Fruit fly (Drosophila melanogaster) whole organism, pupa: Measurements from ENCODE around the gene Hsp67Ba.

Experiments
- CG10348 ChIP-seq: fragments of 200-800 bp; sonication (Bioruptor generic); IDR thresholded peaks from 2 replicates; pipeline ENCODE4 v1.3.6; 2022; ENCODE audit warnings: missing biosample characterization, missing genetic modification characterization
- CG12605 ChIP-seq: fragments of 200-800 bp; sonication (Bioruptor generic); IDR thresholded peaks from 2 replicates; pipeline ENCODE4 v1.3.6; 2022; ENCODE audit warnings: missing biosample characterization, missing genetic modification characterization
- CG13204 ChIP-seq: fragments of 200-800 bp; sonication (Bioruptor generic); optimal IDR thresholded peaks from 2 replicates; lab custom pipeline; 2018; ENCODE audit warnings: missing biosample characterization, mild to moderate bottlenecking, missing genetic modification characterization, moderate library complexity
- CG14655 ChIP-seq: fragments of 200-800 bp; sonication (Bioruptor generic); optimal IDR thresholded peaks from 3 replicates; lab custom pipeline; 2017; ENCODE audit warnings: mild to moderate bottlenecking, missing biosample characterization, missing genetic modification reagents, missing genetic modification characterization
- CG15710 ChIP-seq: fragments of 200-800 bp; sonication (Bioruptor generic); optimal IDR thresholded peaks from 2 replicates; lab custom pipeline; 2018; ENCODE audit warnings: missing biosample characterization, mild to moderate bottlenecking, missing genetic modification characterization, moderate library complexity
- CG17806 ChIP-seq: fragments of 200-800 bp; sonication (Bioruptor generic); optimal IDR thresholded peaks from 2 replicates; lab custom pipeline; 2018; ENCODE audit warnings: missing biosample characterization, mild to moderate bottlenecking, missing genetic modification characterization, moderate library complexity
- CG32121 ChIP-seq: fragments of 200-800 bp; sonication (Bioruptor generic); IDR thresholded peaks from 2 replicates; pipeline ENCODE4 v1.3.6; 2022; ENCODE audit warnings: missing biosample characterization, missing genetic modification characterization
- CG34367 ChIP-seq: fragments of 200-800 bp; sonication (Bioruptor generic); optimal IDR thresholded peaks from 2 replicates; lab custom pipeline; 2018; ENCODE audit warnings: missing biosample characterization, mild to moderate bottlenecking, missing genetic modification characterization
- CG4496 ChIP-seq: fragments of 200-800 bp; sonication (Bioruptor generic); IDR thresholded peaks from 3 replicates; pipeline ENCODE4 v1.3.6; 2022; ENCODE audit warnings: missing biosample characterization, missing genetic modification characterization
- CG8159 ChIP-seq: fragments of 200-800 bp; sonication (Bioruptor generic); optimal IDR thresholded peaks from 3 replicates; lab custom pipeline; 2018; ENCODE audit warnings: missing biosample characterization, mild to moderate bottlenecking, missing genetic modification characterization, moderate library complexity
- CG8301 ChIP-seq: fragments of 200-800 bp; sonication (Bioruptor generic); optimal IDR thresholded peaks from 2 replicates; lab custom pipeline; 2018; ENCODE audit warnings: missing biosample characterization, mild to moderate bottlenecking, missing genetic modification characterization
- CG9948 ChIP-seq: fragments of 200-800 bp; sonication (Bioruptor generic); optimal IDR thresholded peaks from 2 replicates; lab custom pipeline; 2018; ENCODE audit warnings: missing biosample characterization, mild to moderate bottlenecking, missing genetic modification characterization, moderate library complexity
- D1 ChIP-seq: fragments of 200-800 bp; sonication (Bioruptor generic); optimal IDR thresholded peaks from 2 replicates; lab custom pipeline; 2018; ENCODE audit warnings: missing biosample characterization, mild to moderate bottlenecking, missing genetic modification characterization, moderate library complexity
- EcR ChIP-seq: fragments of 200-800 bp; sonication (Bioruptor generic); optimal IDR thresholded peaks from 3 replicates; lab custom pipeline; 2019; ENCODE audit warnings: missing biosample characterization, missing genetic modification characterization, mild to moderate bottlenecking, moderate library complexity, missing genetic modification reagents
- Ets98B ChIP-seq: fragments of 200-800 bp; sonication (Bioruptor generic); IDR thresholded peaks from 2 replicates; pipeline ENCODE4 v1.3.6; 2022; ENCODE audit warnings: missing biosample characterization, missing genetic modification characterization
- Pif1A ChIP-seq: fragments of 200-800 bp; sonication (Bioruptor generic); optimal IDR thresholded peaks from 3 replicates; lab custom pipeline; 2016; ENCODE audit warnings: missing biosample characterization, missing genetic modification characterization
- Pif1B ChIP-seq: fragments of 200-800 bp; sonication (Bioruptor generic); optimal IDR thresholded peaks from 3 replicates; lab custom pipeline; 2016; ENCODE audit warnings: missing biosample characterization, missing genetic modification characterization
- Snoo ChIP-seq: fragments of 200-800 bp; sonication (Bioruptor generic); optimal IDR thresholded peaks from 3 replicates; lab custom pipeline; 2017; ENCODE audit warnings: missing biosample characterization, mild to moderate bottlenecking, missing genetic modification characterization, inconsistent platforms
- fd96Ca ChIP-seq: fragments of 200-800 bp; sonication (Bioruptor generic); IDR thresholded peaks from 3 replicates; pipeline ENCODE4 v1.3.6; 2022; ENCODE audit warnings: missing biosample characterization, missing genetic modification characterization
- gl ChIP-seq: fragments of 200-800 bp; sonication (Bioruptor generic); optimal IDR thresholded peaks from 2 replicates; lab custom pipeline; 2018; ENCODE audit warnings: missing biosample characterization, mild to moderate bottlenecking, missing genetic modification characterization
- rn ChIP-seq: fragments of 200-800 bp; sonication (Bioruptor generic); IDR thresholded peaks from 2 replicates; pipeline ENCODE4 v1.3.6; 2022; ENCODE audit warnings: missing biosample characterization, missing genetic modification characterization

Gene Hsp67Ba

DNA sequence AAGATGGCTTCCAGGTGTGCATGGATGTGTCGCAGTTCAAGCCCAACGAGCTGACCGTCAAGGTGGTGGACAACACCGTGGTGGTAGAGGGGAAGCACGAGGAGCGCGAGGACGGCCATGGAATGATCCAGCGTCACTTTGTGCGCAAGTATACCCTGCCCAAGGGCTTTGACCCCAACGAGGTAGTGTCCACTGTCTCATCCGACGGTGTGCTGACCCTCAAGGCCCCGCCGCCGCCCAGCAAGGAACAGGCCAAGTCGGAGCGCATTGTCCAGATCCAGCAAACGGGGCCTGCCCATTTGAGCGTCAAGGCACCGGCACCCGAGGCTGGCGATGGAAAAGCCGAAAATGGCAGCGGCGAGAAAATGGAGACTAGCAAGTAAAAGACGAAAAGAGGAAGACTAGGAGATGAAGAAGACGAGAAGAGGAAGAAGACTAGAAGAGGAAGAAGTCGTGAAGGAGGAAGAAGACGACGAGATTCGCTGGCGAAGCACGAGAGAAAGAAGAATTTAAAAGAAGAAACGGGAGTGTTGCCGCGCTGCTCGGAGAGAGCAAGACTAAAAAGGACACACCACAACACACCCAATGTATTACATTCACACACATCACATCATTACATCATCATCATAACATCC is 5.2 kb upstream of the Hsp67Ba start:
- no peak for TF ChIP-seq gl (tag; lab: Kevin White, UChicago)
- no peak for TF ChIP-seq Pif1A (GFP tag; lab: Kevin White, UChicago)
- TF ChIP-seq rn: no peak
- TF ChIP-seq CG15710 (tag; lab: Kevin White, UChicago): no peak
- TF ChIP-seq Pif1B (GFP tag; lab: Kevin White, UChicago): no peak
- TF ChIP-seq EcR (GFP tag; lab: Kevin White, UChicago): peak; percentile 76
- no peak for TF ChIP-seq CG17806
- no peak for TF ChIP-seq CG9948 (tag; lab: Kevin White, UChicago)

DNA sequence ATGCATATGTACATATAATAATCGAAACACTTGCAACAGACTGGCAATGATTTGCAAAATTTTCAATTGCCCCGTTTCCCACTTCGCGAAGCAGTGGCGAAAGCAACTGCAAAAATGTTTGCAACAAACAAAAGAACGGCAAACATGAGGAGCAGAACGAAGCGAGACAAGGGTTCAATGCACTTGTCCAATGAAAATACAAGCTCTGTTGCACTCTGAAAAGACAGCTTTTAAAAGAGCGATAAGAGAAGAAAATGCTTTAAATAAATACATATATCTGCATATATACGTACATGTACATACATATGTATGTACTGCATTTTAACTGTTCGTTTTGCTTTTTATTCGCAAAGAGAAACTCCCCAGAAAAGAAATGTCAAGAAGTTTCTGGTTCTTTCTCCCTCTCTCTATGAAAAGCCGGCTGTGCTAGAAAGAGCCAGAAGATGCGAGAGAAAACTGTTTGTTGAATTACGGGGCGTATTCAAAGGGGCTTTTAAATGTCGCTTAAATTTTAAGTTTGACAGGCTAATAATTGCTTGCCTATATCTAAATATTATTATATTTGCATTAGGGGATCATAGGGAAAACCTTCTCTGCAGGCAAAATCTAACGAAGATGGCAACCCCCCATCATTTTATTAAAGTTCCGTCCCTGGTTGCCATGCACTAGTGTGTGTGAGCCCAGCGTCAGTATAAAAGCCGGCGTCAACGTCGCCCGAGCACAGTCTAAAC is 4.2 kb upstream of the Hsp67Ba start, which contains the start of gene Hsp27:
Gene Hsp27 (plus strand): TSS at position 719 of the 731 bp plus-strand sequence.
- TF ChIP-seq CG32121 (GFP tag; lab: Robert Waterston, UW): peak; percentile 100
- peak; percentile 100 for TF ChIP-seq CG15710 (tag; lab: Kevin White, UChicago)
- peak; percentile 100 for TF ChIP-seq Pif1A (GFP tag; lab: Kevin White, UChicago)
- TF ChIP-seq Snoo (tag; lab: Kevin White, UChicago): peak; percentile 100
- TF ChIP-seq CG8159 (tag; lab: Kevin White, UChicago): peak; percentile 100
- peak; percentile 100 for TF ChIP-seq fd96Ca (GFP tag; lab: Robert Waterston, UW)
- peak; percentile 100 for TF ChIP-seq CG9948 (tag; lab: Kevin White, UChicago)
- peak; percentile 100 for TF ChIP-seq D1 (tag; lab: Kevin White, UChicago)
- TF ChIP-seq CG4496 (GFP tag; lab: Robert Waterston, UW): peak; percentile 100
- TF ChIP-seq CG17806: peak; percentile 100
- TF ChIP-seq CG34367 (tag; lab: Kevin White, UChicago): peak; percentile 99
- TF ChIP-seq CG13204 (GFP tag; lab: Kevin White, UChicago): peak; percentile 98
- TF ChIP-seq gl (tag; lab: Kevin White, UChicago): peak; percentile 99
- peak; percentile 99 for TF ChIP-seq rn
- TF ChIP-seq Ets98B: peak; percentile 100
- TF ChIP-seq Pif1B (GFP tag; lab: Kevin White, UChicago): peak; percentile 100
- TF ChIP-seq EcR (GFP tag; lab: Kevin White, UChicago): peak; percentile 96
- peak; percentile 100 for TF ChIP-seq CG12605 (GFP tag; lab: Robert Waterston, UW)
- peak; percentile 100 for TF ChIP-seq CG14655
- peak; percentile 100 for TF ChIP-seq CG8301 (tag; lab: Kevin White, UChicago)
- peak; percentile 99 for TF ChIP-seq CG10348
- TF ChIP-seq, all 21 proteins: peak for 21

dm6 chr3L:9381602-9382001 is 2.3 kb upstream of the Hsp67Ba start, which contains the start of gene Hsp23:
Gene Hsp23 (plus strand): TSS chr3L:9381882.
- no peak for TF ChIP-seq rn
- no peak for TF ChIP-seq Pif1A (GFP tag; lab: Kevin White, UChicago)
- peak; percentile 53; the same call in 1 of the 3 replicates for TF ChIP-seq CG4496 (GFP tag; lab: Robert Waterston, UW)
- no peak for TF ChIP-seq CG8159 (tag; lab: Kevin White, UChicago)
- 0 out of 2 replicates have a peak, but pooled peaks have one; percentile 39 for TF ChIP-seq Ets98B
- peak; percentile 19 for TF ChIP-seq CG13204 (GFP tag; lab: Kevin White, UChicago)
- peak; percentile 59 for TF ChIP-seq CG12605 (GFP tag; lab: Robert Waterston, UW)
- peak; percentile 56; the same call in 1 of the 2 replicates for TF ChIP-seq CG32121 (GFP tag; lab: Robert Waterston, UW)
- peak; percentile 80 for TF ChIP-seq EcR (GFP tag; lab: Kevin White, UChicago)
- peak; percentile 16 for TF ChIP-seq gl (tag; lab: Kevin White, UChicago)
- no peak for TF ChIP-seq CG10348
- TF ChIP-seq CG17806: no peak
- peak; percentile 35 for TF ChIP-seq Pif1B (GFP tag; lab: Kevin White, UChicago)
- no peak for TF ChIP-seq D1 (tag; lab: Kevin White, UChicago)
- peak; percentile 6 for TF ChIP-seq CG15710 (tag; lab: Kevin White, UChicago)
- peak; percentile 51 for TF ChIP-seq Snoo (tag; lab: Kevin White, UChicago)
- TF ChIP-seq fd96Ca (GFP tag; lab: Robert Waterston, UW): 0 out of 3 replicates have a peak, but pooled peaks have one; percentile 34
- peak; percentile 9 for TF ChIP-seq CG34367 (tag; lab: Kevin White, UChicago)
- no peak for TF ChIP-seq CG9948 (tag; lab: Kevin White, UChicago)
- peak; percentile 5 for TF ChIP-seq CG8301 (tag; lab: Kevin White, UChicago)
- TF ChIP-seq CG14655: peak; percentile 24

- TF ChIP-seq fd96Ca (GFP tag; lab: Robert Waterston, UW) (no peak), Snoo (tag; lab: Kevin White, UChicago) (peak; percentile 76), CG32121 (GFP tag; lab: Robert Waterston, UW) (no peak), CG34367 (tag; lab: Kevin White, UChicago) (no peak), EcR (GFP tag; lab: Kevin White, UChicago) (peak; percentile 88), Pif1B (GFP tag; lab: Kevin White, UChicago) (no peak), rn (no peak), CG8159 (tag; lab: Kevin White, UChicago) (no peak)
- TF ChIP-seq, all 21 proteins: peak for 2
Measured at dm6 chr3L:9380344-9380849, 1.1 kb upstream of the Hsp67Ba start.
